Worm (Caenorhabditis elegans) whole organism, early embryonic: ENCODE results near the gene fubl-1.

Experiments used
- B0310.2 ChIP-seq: sonication (generic microtip); optimal IDR thresholded peaks from 2 replicates; lab custom pipeline; 2016; ENCODE audit warnings: mild to moderate bottlenecking, missing genetic modification characterization, missing compliant biosample characterization
- tra-4 ChIP-seq: sonication (generic microtip); optimal IDR thresholded peaks from 2 replicates; lab custom pipeline; 2017; ENCODE audit warnings: missing genetic modification characterization, missing compliant biosample characterization

DNA sequence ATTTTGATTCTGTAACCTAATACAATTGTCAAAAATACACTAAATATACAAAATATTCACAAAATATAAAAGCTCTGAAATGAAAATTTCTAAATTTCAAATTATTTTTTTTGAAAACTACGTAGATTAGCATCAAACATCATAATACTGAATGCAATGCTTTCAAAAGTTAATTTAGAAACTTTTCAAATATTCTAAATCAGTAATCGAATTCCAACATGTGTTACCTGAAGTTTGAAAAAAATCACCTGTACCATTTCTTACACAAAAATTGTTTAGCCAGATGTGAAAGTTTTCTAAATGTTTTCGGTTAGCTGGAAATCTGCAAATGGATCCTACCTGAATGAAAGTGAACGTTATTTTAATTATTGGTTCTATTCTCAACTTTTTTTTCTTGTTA is 16.7 kb downstream of the fubl-1 start, which contains the start of gene C12D8.20:
- TF ChIP-seq tra-4 (no peak), B0310.2 (tag; lab: Kevin White, UChicago) (no peak)
